Worm (Caenorhabditis elegans) whole organism, L4 larva: ENCODE results near the gene abhd-3.2.

Source experiments
- F26F4.8 ChIP-seq: fragments of 200-800 bp; sonication (Bioruptor generic); conservative IDR thresholded peaks from 2 replicates; pipeline ENCODE4 v1.3.6; 2022; ENCODE audit warnings: missing genetic modification characterization, missing compliant biosample characterization
- F44E2.7 ChIP-seq: fragments of 200-800 bp; sonication (Bioruptor generic); IDR thresholded peaks from 2 replicates; pipeline ENCODE4 v2.1.2; 2022; ENCODE audit warnings: missing genetic modification characterization, missing compliant biosample characterization
- R02D3.7 ChIP-seq: fragments of 150-350 bp; sonication (generic microtip); optimal IDR thresholded peaks from 3 replicates; lab custom pipeline; 2014; ENCODE audit warnings: missing biosample characterization, missing genetic modification characterization
- Y48G9A.11 ChIP-seq: fragments of 200-800 bp; sonication (Bioruptor generic); IDR thresholded peaks from 2 replicates; pipeline ENCODE4 v1.3.6; 2022; ENCODE audit warnings: missing genetic modification reagents, missing genetic modification characterization, missing compliant biosample characterization
- Y75B8A.6 ChIP-seq: fragments of 200-800 bp; sonication (Bioruptor generic); IDR thresholded peaks from 2 replicates; pipeline ENCODE4 v1.3.6; 2022; ENCODE audit warnings: missing genetic modification reagents, missing genetic modification characterization, missing compliant biosample characterization
- ZK546.5 ChIP-seq, 2 experiments: sonication (generic microtip); optimal IDR thresholded peaks; 2 replicates each; lab custom pipeline; 2017; ENCODE audit warnings: missing biosample characterization in 2 of 2, missing genetic modification characterization in 2 of 2
- aly-2 ChIP-seq: sonication (generic microtip); optimal IDR thresholded peaks from 2 replicates; lab custom pipeline; 2018; ENCODE audit warnings: missing biosample characterization, missing genetic modification characterization
- ama-1 ChIP-seq: fragments of 150-350 bp; optimal IDR thresholded peaks from 2 replicates; lab custom pipeline; 2014; ENCODE audit warnings: inconsistent platforms, mixed read lengths
- attf-4 ChIP-seq: sonication (generic microtip); optimal IDR thresholded peaks from 3 replicates; lab custom pipeline; 2017; ENCODE audit warnings: missing biosample characterization, missing genetic modification characterization
- ceh-20 ChIP-seq: fragments of 200-800 bp; sonication (Bioruptor generic); IDR thresholded peaks from 2 replicates; pipeline ENCODE4 v1.3.6; 2022; ENCODE audit warnings: missing genetic modification reagents, missing genetic modification characterization, missing compliant biosample characterization
- ceh-28 ChIP-seq: fragments of 150-350 bp; optimal IDR thresholded peaks from 2 replicates; lab custom pipeline; 2014; ENCODE audit warnings: missing biosample characterization, missing genetic modification reagents, missing genetic modification characterization
- ces-1 ChIP-seq: fragments of 150-350 bp; sonication (generic microtip); optimal IDR thresholded peaks from 4 replicates; lab custom pipeline; 2014; ENCODE audit warnings: missing biosample characterization, missing genetic modification reagents, missing genetic modification characterization
- cey-2 ChIP-seq: sonication (generic microtip); optimal IDR thresholded peaks from 3 replicates; lab custom pipeline; 2017; ENCODE audit warnings: missing genetic modification characterization, mild to moderate bottlenecking, missing compliant biosample characterization, antibody characterized with exemption, borderline replicate concordance; ENCODE audit not compliant: insufficient read depth
- ctbp-1 ChIP-seq: fragments of 200-800 bp; sonication (Bioruptor generic); IDR thresholded peaks from 2 replicates; pipeline ENCODE4 v1.3.6; 2022; ENCODE audit warnings: missing genetic modification reagents, missing genetic modification characterization, missing compliant biosample characterization
- daf-19 ChIP-seq: fragments of 200-800 bp; sonication (Bioruptor generic); conservative IDR thresholded peaks from 2 replicates; pipeline ENCODE4 v1.3.6; 2022; ENCODE audit warnings: missing genetic modification characterization, missing compliant biosample characterization
- dmd-6 ChIP-seq: fragments of 200-800 bp; sonication (Bioruptor generic); IDR thresholded peaks from 2 replicates; pipeline ENCODE4 v1.3.6; 2022; ENCODE audit warnings: missing genetic modification reagents, missing genetic modification characterization, missing compliant biosample characterization
- dmd-9 ChIP-seq: fragments of 200-800 bp; sonication (Bioruptor generic); IDR thresholded peaks from 2 replicates; pipeline ENCODE4 v1.3.6; 2022; ENCODE audit warnings: missing genetic modification reagents, missing genetic modification characterization, missing compliant biosample characterization
- dve-1 ChIP-seq: sonication (generic microtip); optimal IDR thresholded peaks from 2 replicates; lab custom pipeline; 2017; ENCODE audit warnings: antibody characterized with exemption, mild to moderate bottlenecking, missing genetic modification characterization, missing compliant biosample characterization; ENCODE audit not compliant: insufficient read depth
- egl-27 ChIP-seq: sonication (generic microtip); optimal IDR thresholded peaks from 3 replicates; lab custom pipeline; 2017; ENCODE audit warnings: missing biosample characterization, missing genetic modification reagents, missing genetic modification characterization
- egl-43 ChIP-seq: fragments of 200-800 bp; sonication (Bioruptor generic); IDR thresholded peaks from 2 replicates; pipeline ENCODE4 v1.3.6; 2022; ENCODE audit warnings: missing genetic modification reagents, missing genetic modification characterization, missing compliant biosample characterization
- fos-1 ChIP-seq: fragments of 150-350 bp; optimal IDR thresholded peaks from 2 replicates; lab custom pipeline; 2014; ENCODE audit warnings: missing biosample characterization, missing genetic modification characterization
- gei-8 ChIP-seq: fragments of 200-800 bp; sonication (Bioruptor generic); optimal IDR thresholded peaks from 2 replicates; lab custom pipeline; 2018; ENCODE audit warnings: mild to moderate bottlenecking, missing genetic modification characterization, missing compliant biosample characterization
- hlh-11 ChIP-seq: fragments of 200-800 bp; sonication (Bioruptor generic); optimal IDR thresholded peaks from 2 replicates; lab custom pipeline; 2018; ENCODE audit warnings: mild to moderate bottlenecking, missing genetic modification characterization, missing compliant biosample characterization
- hlh-30 ChIP-seq: sonication (generic microtip); optimal IDR thresholded peaks from 2 replicates; lab custom pipeline; 2017; ENCODE audit warnings: antibody characterized with exemption, mild to moderate bottlenecking, missing genetic modification characterization, missing compliant biosample characterization; ENCODE audit not compliant: insufficient read depth
- jun-1 ChIP-seq: fragments of 150-350 bp; optimal IDR thresholded peaks from 2 replicates; lab custom pipeline; 2014; ENCODE audit warnings: missing biosample characterization, missing genetic modification reagents, missing genetic modification characterization
- lin-13 ChIP-seq: fragments of 150-350 bp; optimal IDR thresholded peaks from 2 replicates; lab custom pipeline; 2014; ENCODE audit warnings: missing biosample characterization, missing genetic modification reagents, missing genetic modification characterization
- lin-38 ChIP-seq: fragments of 200-800 bp; sonication (Bioruptor generic); IDR thresholded peaks from 2 replicates; pipeline ENCODE4 v1.3.6; 2022; ENCODE audit warnings: missing genetic modification reagents, missing genetic modification characterization, missing compliant biosample characterization
- lsy-2 ChIP-seq, 2 experiments: fragments of 150-350 bp in 1 of 2; sonication (generic microtip) in 1 of 2; optimal IDR thresholded peaks; 2 replicates each; lab custom pipeline; 2014 to 2017; ENCODE audit warnings: missing biosample characterization in 2 of 2, missing genetic modification characterization in 2 of 2
- madf-9 ChIP-seq: fragments of 200-800 bp; sonication (Bioruptor generic); conservative IDR thresholded peaks from 2 replicates; pipeline ENCODE4 v1.3.6; 2022; ENCODE audit warnings: missing genetic modification reagents, missing genetic modification characterization, missing compliant biosample characterization
- mep-1 ChIP-seq: fragments of 150-350 bp; sonication (generic microtip); optimal IDR thresholded peaks from 3 replicates; lab custom pipeline; 2014; ENCODE audit warnings: missing biosample characterization, missing genetic modification characterization
- mes-2 ChIP-seq: sonication (generic microtip); optimal IDR thresholded peaks from 2 replicates; lab custom pipeline; 2016; ENCODE audit warnings: missing genotype, mild to moderate bottlenecking, missing genetic modification characterization, missing compliant biosample characterization; ENCODE audit not compliant: poor library complexity, severe bottlenecking
- mxl-2 ChIP-seq: fragments of 200-800 bp; sonication (Bioruptor generic); conservative IDR thresholded peaks from 2 replicates; pipeline ENCODE4 v1.3.6; 2022; ENCODE audit warnings: missing genetic modification reagents, missing genetic modification characterization, missing compliant biosample characterization
- nhr-10 ChIP-seq: fragments of 150-350 bp; optimal IDR thresholded peaks from 2 replicates; lab custom pipeline; 2014; ENCODE audit warnings: missing biosample characterization, missing genetic modification characterization
- nhr-111 ChIP-seq: fragments of 200-800 bp; sonication (Bioruptor generic); optimal IDR thresholded peaks from 2 replicates; lab custom pipeline; 2018; ENCODE audit warnings: mild to moderate bottlenecking, missing genetic modification characterization, missing compliant biosample characterization
- nhr-48 ChIP-seq: sonication (generic microtip); optimal IDR thresholded peaks from 2 replicates; lab custom pipeline; 2016; ENCODE audit warnings: mild to moderate bottlenecking, missing genetic modification characterization, missing compliant biosample characterization
- nhr-6 ChIP-seq: fragments of 150-350 bp; optimal IDR thresholded peaks from 2 replicates; lab custom pipeline; 2014; ENCODE audit warnings: missing biosample characterization, missing genetic modification characterization
- php-3 ChIP-seq: fragments of 200-800 bp; sonication (Bioruptor generic); IDR thresholded peaks from 2 replicates; pipeline ENCODE4 v1.3.6; 2022; ENCODE audit warnings: missing genetic modification reagents, missing genetic modification characterization, missing compliant biosample characterization
- pqm-1 ChIP-seq: sonication (generic microtip); optimal IDR thresholded peaks from 2 replicates; lab custom pipeline; 2017; ENCODE audit warnings: missing biosample characterization, missing genetic modification characterization
- rbr-2 ChIP-seq: sonication (generic microtip); optimal IDR thresholded peaks from 2 replicates; lab custom pipeline; 2016; ENCODE audit warnings: missing genotype, missing genetic modification characterization, missing compliant biosample characterization
- set-16 ChIP-seq: fragments of 200-800 bp; sonication (Bioruptor generic); IDR thresholded peaks from 2 replicates; pipeline ENCODE4 v1.3.6; 2022; ENCODE audit warnings: missing genetic modification reagents, missing genetic modification characterization, missing compliant biosample characterization
- skn-1 ChIP-seq: fragments of 150-350 bp; optimal IDR thresholded peaks from 2 replicates; lab custom pipeline; 2014; ENCODE audit warnings: missing biosample characterization, missing genetic modification characterization
- snpc-1.2 ChIP-seq: fragments of 200-800 bp; sonication (Bioruptor generic); IDR thresholded peaks from 2 replicates; pipeline ENCODE4 v1.3.6; 2022; ENCODE audit warnings: missing genetic modification reagents, missing genetic modification characterization, missing compliant biosample characterization
- snpc-4 ChIP-seq: fragments of 150-350 bp; optimal IDR thresholded peaks from 2 replicates; lab custom pipeline; 2014; ENCODE audit warnings: missing biosample characterization, missing genetic modification characterization
- unc-130 ChIP-seq: sonication (generic microtip); optimal IDR thresholded peaks from 2 replicates; lab custom pipeline; 2016; ENCODE audit warnings: missing genetic modification reagents, missing genetic modification characterization, missing compliant biosample characterization
- unc-39 ChIP-seq: sonication (generic microtip); optimal IDR thresholded peaks from 2 replicates; lab custom pipeline; 2017; ENCODE audit warnings: missing biosample characterization, missing genetic modification characterization
- zfp-2 ChIP-seq: sonication (generic microtip); optimal IDR thresholded peaks from 2 replicates; lab custom pipeline; 2016; ENCODE audit warnings: mild to moderate bottlenecking, missing genetic modification characterization, missing compliant biosample characterization
- zip-2 ChIP-seq: fragments of 150-350 bp; optimal IDR thresholded peaks from 2 replicates; lab custom pipeline; 2014; ENCODE audit warnings: missing biosample characterization, missing genetic modification characterization

abhd-3.2 gene

DNA sequence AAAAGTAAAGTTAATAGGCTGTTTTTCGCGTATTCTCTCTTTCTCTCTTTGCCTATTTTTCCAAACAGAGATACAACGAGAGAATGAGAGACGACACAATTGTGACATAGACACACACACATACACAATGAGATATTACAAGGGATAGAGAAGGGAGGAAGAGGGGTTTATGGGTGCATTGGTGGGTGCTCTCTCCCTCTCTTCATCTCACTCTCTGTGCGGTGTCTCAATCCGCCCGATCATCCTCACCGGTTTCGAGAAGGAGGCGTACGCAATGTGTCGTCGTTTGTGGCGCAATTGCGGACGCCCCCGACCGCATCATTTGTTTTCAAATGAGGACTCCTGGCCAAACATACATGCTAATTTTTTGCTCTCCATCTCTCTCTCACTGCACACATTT is 28.3 kb downstream of the abhd-3.2 start (continued):
- TF ChIP-seq R02D3.7 (tag; lab: Kevin White, UChicago) (no peak), nhr-6 (tag; lab: Kevin White, UChicago) (no peak), Y48G9A.11 (GFP tag; lab: Robert Waterston, UW) (no peak), F26F4.8 (GFP tag; lab: Robert Waterston, UW) (no peak), ama-1 (lab: Kevin White, UChicago) (no peak), egl-27 (tag; lab: Kevin White, UChicago) (no peak), mes-2 (peak; percentile 73), lin-38 (GFP tag; lab: Robert Waterston, UW) (peak; percentile 59), skn-1 (tag; lab: Kevin White, UChicago) (no peak), mxl-2 (GFP tag; lab: Robert Waterston, UW) (no peak), zip-2 (tag; lab: Kevin White, UChicago) (no peak), fos-1 (tag; lab: Kevin White, UChicago) (no peak), aly-2 (tag; lab: Kevin White, UChicago) (no peak), set-16 (peak; percentile 79), unc-39 (tag; lab: Kevin White, UChicago) (no peak), ceh-28 (tag; lab: Kevin White, UChicago) (no peak), attf-4 (no peak), unc-130 (GFP tag; lab: Kevin White, UChicago) (no peak), nhr-111 (GFP tag; lab: Kevin White, UChicago) (no peak), rbr-2 (tag; lab: Kevin White, UChicago) (peak; percentile 97), hlh-11 (tag; lab: Kevin White, UChicago) (peak; percentile 87), madf-9 (peak; percentile 77), dmd-6 (GFP tag; lab: Robert Waterston, UW) (peak; percentile 51; the same call in 1 of the 2 replicates), nhr-10 (tag; lab: Kevin White, UChicago) (no peak), hlh-30 (tag; lab: Kevin White, UChicago) (peak; percentile 80), snpc-1.2 (no peak), nhr-48 (tag; lab: Kevin White, UChicago) (peak; percentile 91), cey-2 (tag; lab: Kevin White, UChicago) (no peak), snpc-4 (tag; lab: Kevin White, UChicago) (peak; percentile 11), jun-1 (tag; lab: Kevin White, UChicago) (no peak), php-3 (no peak), dve-1 (tag; lab: Kevin White, UChicago) (peak; percentile 89), ceh-20 (GFP tag; lab: Robert Waterston, UW) (peak; percentile 82), ces-1 (GFP tag; lab: Kevin White, UChicago) (peak; percentile 36), lsy-2 (tag; optimal IDR thresholded peaks at IDR 0.05; lab: Kevin White, UChicago) (peak; percentile 81 to 88), dmd-9 (GFP tag; lab: Robert Waterston, UW) (no peak), daf-19 (no peak), Y75B8A.6 (GFP tag; lab: Robert Waterston, UW) (no peak), ZK546.5 (tag; optimal IDR thresholded peaks at IDR 0.05; lab: Kevin White, UChicago) (peak in 1 of 2 experiments; percentile 11)

DNA sequence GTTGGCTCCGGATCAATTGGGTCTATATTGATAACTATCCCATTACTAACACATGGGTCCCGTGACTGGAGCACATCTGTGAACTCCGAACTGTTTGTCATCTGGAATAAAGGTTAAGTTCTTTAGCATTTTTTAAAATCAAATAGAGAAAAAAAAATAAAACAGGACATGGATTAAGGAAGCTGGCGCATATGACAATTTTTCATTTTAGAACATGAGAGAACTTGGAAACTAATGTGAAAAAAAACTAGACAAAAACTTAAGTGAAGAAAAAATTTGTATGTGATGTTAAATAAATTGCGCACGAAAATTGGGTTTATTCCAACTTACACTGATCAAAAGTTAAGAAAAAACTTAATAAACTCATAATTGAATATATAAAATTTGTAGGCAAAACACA is 29.0 kb downstream of the abhd-3.2 start, which contains the start of gene sms-2:
Gene sms-2 (minus strand): TSS at position 101 of the 400 bp plus-strand sequence.
- TF ChIP-seq egl-27 (tag; lab: Kevin White, UChicago): no peak
- no peak for TF ChIP-seq lin-13 (GFP tag; lab: Kevin White, UChicago)
- TF ChIP-seq madf-9: no peak
- TF ChIP-seq mes-2: no peak
- no peak for TF ChIP-seq unc-39 (tag; lab: Kevin White, UChicago)
- no peak for TF ChIP-seq mep-1 (tag; lab: Kevin White, UChicago)
- TF ChIP-seq gei-8 (GFP tag; lab: Kevin White, UChicago): no peak
- TF ChIP-seq egl-43 (GFP tag; lab: Robert Waterston, UW): no peak
- no peak for TF ChIP-seq F44E2.7 (GFP tag; lab: Robert Waterston, UW)
- no peak for TF ChIP-seq ceh-28 (tag; lab: Kevin White, UChicago)
- no peak for TF ChIP-seq pqm-1 (tag; lab: Kevin White, UChicago)
- TF ChIP-seq ctbp-1 (GFP tag; lab: Robert Waterston, UW): no peak
- TF ChIP-seq zfp-2 (tag; lab: Kevin White, UChicago): no peak
- TF ChIP-seq, all 104 proteins: peak for 0
